Fruit fly (Drosophila melanogaster) whole organism: ENCODE measurements around the gene CG33658.

Source experiments
- CG8478 ChIP-seq: fragments of >200 bp; optimal IDR thresholded peaks from 2 replicates; lab custom pipeline; 2018; ENCODE audit warnings: inconsistent platforms
- Dll ChIP-seq: fragments of >200 bp; optimal IDR thresholded peaks from 2 replicates; lab custom pipeline; 2017
- EcR ChIP-seq, 2 experiments: fragments of >200 bp; optimal IDR thresholded peaks; 2 replicates each; lab custom pipeline; 2017; ENCODE audit warnings: missing biosample characterization in 2 of 2, missing genetic modification characterization in 2 of 2, missing genetic modification reagents in 2 of 2
- pan ChIP-seq: fragments of >200 bp; optimal IDR thresholded peaks from 2 replicates; lab custom pipeline; 2017
- psq ChIP-seq: fragments of >200 bp; optimal IDR thresholded peaks from 2 replicates; lab custom pipeline; 2017
- usp ChIP-seq: fragments of >200 bp; optimal IDR thresholded peaks from 2 replicates; lab custom pipeline; 2017; ENCODE audit warnings: missing biosample characterization, missing genetic modification characterization, mixed read lengths

- TF ChIP-seq Dll (lab: Kevin White, UChicago) = no peak
- TF ChIP-seq EcR (GFP tag; optimal IDR thresholded peaks at IDR 0.05; lab: Kevin White, UChicago) = no peak
- TF ChIP-seq pan (lab: Kevin White, UChicago) = no peak
- TF ChIP-seq usp (GFP tag; lab: Kevin White, UChicago) = no peak
- no peak for TF ChIP-seq psq (lab: Kevin White, UChicago)
- no peak for TF ChIP-seq CG8478
Observed at dm6 chr3R:24816993-24817854, 23.7 kb downstream of the CG33658 start, which contains the start of the genes CG5808 and Saf-B.
